Worm (Caenorhabditis elegans): ENCODE measurements around the gene F55B11.5.

- TF ChIP-seq ama-1 (optimal IDR thresholded peaks at IDR 0.05) = no peak
- no peak for TF ChIP-seq mep-1 (tag; optimal IDR thresholded peaks at IDR 0.05)
- no peak for TF ChIP-seq nhr-237 (tag; optimal IDR thresholded peaks at IDR 0.05)
- TF ChIP-seq nhr-12 (tag; optimal IDR thresholded peaks at IDR 0.05) = no peak
- TF ChIP-seq hlh-17 (GFP tag; optimal IDR thresholded peaks at IDR 0.05; ENCODE audit: borderline replicate concordance) = no peak
- no peak for TF ChIP-seq nhr-77 (tag; optimal IDR thresholded peaks at IDR 0.05)
- TF ChIP-seq lsy-2 (tag; optimal IDR thresholded peaks at IDR 0.05) = no peak
- TF ChIP-seq nhr-11 (tag; optimal IDR thresholded peaks at IDR 0.05) = no peak
- no peak for TF ChIP-seq lin-35 (GFP tag; optimal IDR thresholded peaks at IDR 0.05)
- no peak for TF ChIP-seq C16A3.4 (tag; optimal IDR thresholded peaks at IDR 0.05)
- no peak for TF ChIP-seq vab-15 (tag; optimal IDR thresholded peaks at IDR 0.05)
- TF ChIP-seq zag-1 (tag; optimal IDR thresholded peaks at IDR 0.05) = no peak
- no peak for TF ChIP-seq unc-130 (tag; optimal IDR thresholded peaks at IDR 0.05)
- TF ChIP-seq egl-27 (tag; optimal IDR thresholded peaks at IDR 0.05) = no peak
Observed at ce11 chrIV:14423194-14423593, 4.3 kb upstream of the F55B11.5 start, which contains the start of gene F55B11.2.

Measured in whole organism, L1 larva.